Fruit fly (Drosophila melanogaster) whole organism, prepupa: ENCODE data around the gene Ugt316A1.
A peak's percentile ranks its signal among the peaks of the same experiment; 100 is the strongest.

Experiments
- Blimp-1 ChIP-seq: fragments of 200-800 bp; sonication (Bioruptor generic); optimal IDR thresholded peaks from 3 replicates; lab custom pipeline; 2017; ENCODE audit warnings: missing biosample characterization, missing genetic modification characterization, mild to moderate bottlenecking, moderate library complexity, missing genetic modification reagents
- CG11294 ChIP-seq: fragments of 200-800 bp; sonication (Bioruptor generic); IDR thresholded peaks from 2 replicates; pipeline ENCODE4 v1.3.6; 2022; ENCODE audit warnings: missing biosample characterization, missing genetic modification characterization
- CG11762 ChIP-seq: fragments of 200-800 bp; sonication (Bioruptor generic); optimal IDR thresholded peaks from 3 replicates; lab custom pipeline; 2016; ENCODE audit warnings: missing biosample characterization, missing genetic modification characterization; ENCODE audit not compliant: insufficient read depth
- CG16779 ChIP-seq: fragments of 200-800 bp; sonication (Bioruptor generic); optimal IDR thresholded peaks from 3 replicates; lab custom pipeline; 2017; ENCODE audit warnings: missing biosample characterization, mild to moderate bottlenecking, missing genetic modification characterization
- CG3032 ChIP-seq: fragments of 200-800 bp; optimal IDR thresholded peaks from 2 replicates; lab custom pipeline; 2019; ENCODE audit warnings: missing biosample characterization, mild to moderate bottlenecking, missing genetic modification characterization, moderate library complexity
- CG31627 ChIP-seq: fragments of 200-800 bp; sonication (Bioruptor generic); optimal IDR thresholded peaks from 3 replicates; lab custom pipeline; 2016; ENCODE audit warnings: missing biosample characterization, missing genetic modification characterization
- CG34406 ChIP-seq: fragments of 200-800 bp; sonication (Bioruptor generic); optimal IDR thresholded peaks from 3 replicates; lab custom pipeline; 2016; ENCODE audit warnings: missing biosample characterization, missing genetic modification characterization
- CG3919 ChIP-seq: fragments of 200-800 bp; sonication (Bioruptor generic); optimal IDR thresholded peaks from 3 replicates; lab custom pipeline; 2016; ENCODE audit warnings: missing biosample characterization, missing genetic modification characterization
- CG4318 ChIP-seq: fragments of 200-800 bp; sonication (Bioruptor generic); optimal IDR thresholded peaks from 3 replicates; lab custom pipeline; 2017; ENCODE audit warnings: missing biosample characterization, mild to moderate bottlenecking, missing genetic modification characterization
- CG6163 ChIP-seq: fragments of 200-800 bp; sonication (Bioruptor generic); IDR thresholded peaks from 3 replicates; pipeline ENCODE4 v1.3.6; 2022; ENCODE audit warnings: missing biosample characterization, missing genetic modification characterization
- CG6276 ChIP-seq: fragments of 200-800 bp; sonication (Bioruptor generic); optimal IDR thresholded peaks from 2 replicates; lab custom pipeline; 2017; ENCODE audit warnings: missing biosample characterization, mild to moderate bottlenecking, missing genetic modification characterization
- CG6792 ChIP-seq: fragments of 200-800 bp; sonication (Bioruptor generic); optimal IDR thresholded peaks from 3 replicates; lab custom pipeline; 2016; ENCODE audit warnings: missing biosample characterization, missing genetic modification characterization
- CG6808 ChIP-seq: fragments of 200-800 bp; sonication (Bioruptor generic); optimal IDR thresholded peaks from 3 replicates; lab custom pipeline; 2017; ENCODE audit warnings: missing biosample characterization, missing genetic modification characterization, mild to moderate bottlenecking, moderate library complexity, missing genetic modification reagents
- CG6854 ChIP-seq: fragments of 200-800 bp; sonication (Bioruptor generic); optimal IDR thresholded peaks from 2 replicates; lab custom pipeline; 2017; ENCODE audit warnings: missing biosample characterization, mild to moderate bottlenecking, missing genetic modification characterization
- CG8119 ChIP-seq: fragments of 200-800 bp; sonication (Bioruptor generic); IDR thresholded peaks from 3 replicates; pipeline ENCODE4 v1.3.6; 2022; ENCODE audit warnings: missing biosample characterization, missing genetic modification characterization
- CG8632 ChIP-seq: fragments of 200-800 bp; sonication (Bioruptor generic); optimal IDR thresholded peaks from 3 replicates; lab custom pipeline; 2016; ENCODE audit warnings: missing biosample characterization, missing genetic modification characterization
- CG9139 ChIP-seq: fragments of 200-800 bp; sonication (Bioruptor generic); optimal IDR thresholded peaks from 3 replicates; lab custom pipeline; 2017; ENCODE audit warnings: missing biosample characterization, mild to moderate bottlenecking, missing genetic modification characterization
- Eip75B ChIP-seq: fragments of 200-800 bp; sonication (Bioruptor generic); optimal IDR thresholded peaks from 3 replicates; lab custom pipeline; 2016; ENCODE audit warnings: missing biosample characterization, missing genetic modification characterization
- Ets21C ChIP-seq: fragments of 200-800 bp; sonication (Bioruptor generic); optimal IDR thresholded peaks from 3 replicates; lab custom pipeline; 2016; ENCODE audit warnings: missing biosample characterization, missing genetic modification characterization
- Ets96B ChIP-seq: fragments of 200-800 bp; optimal IDR thresholded peaks from 2 replicates; lab custom pipeline; 2019; ENCODE audit warnings: missing biosample characterization, mild to moderate bottlenecking, missing genetic modification characterization, moderate library complexity
- Gug ChIP-seq: fragments of 200-800 bp; sonication (Bioruptor generic); IDR thresholded peaks from 2 replicates; pipeline ENCODE4 v1.3.6; 2022; ENCODE audit warnings: missing biosample characterization, missing genetic modification characterization
- Hr38 ChIP-seq: sonication (Bioruptor generic); optimal IDR thresholded peaks from 2 replicates; lab custom pipeline; 2016; ENCODE audit warnings: missing biosample characterization, missing genetic modification characterization
- Hr39 ChIP-seq: fragments of 200-800 bp; sonication (Bioruptor generic); optimal IDR thresholded peaks from 2 replicates; lab custom pipeline; 2016; ENCODE audit warnings: missing biosample characterization, missing genetic modification characterization
- Hr4 ChIP-seq: fragments of 200-800 bp; sonication (Bioruptor generic); optimal IDR thresholded peaks from 3 replicates; lab custom pipeline; 2016; ENCODE audit warnings: missing biosample characterization, missing genetic modification characterization
- Lpt ChIP-seq: fragments of 200-800 bp; sonication (Bioruptor generic); optimal IDR thresholded peaks from 3 replicates; lab custom pipeline; 2016; ENCODE audit warnings: missing biosample characterization, missing genetic modification characterization
- Met ChIP-seq: fragments of 200-800 bp; sonication (Bioruptor generic); optimal IDR thresholded peaks from 3 replicates; lab custom pipeline; 2016; ENCODE audit warnings: missing biosample characterization, missing genetic modification characterization
- OdsH ChIP-seq: fragments of 200-800 bp; sonication (Bioruptor generic); optimal IDR thresholded peaks from 3 replicates; lab custom pipeline; 2016; ENCODE audit warnings: missing biosample characterization, missing genetic modification characterization
- Smox ChIP-seq: fragments of 200-800 bp; sonication (Bioruptor generic); optimal IDR thresholded peaks from 3 replicates; lab custom pipeline; 2016; ENCODE audit warnings: missing biosample characterization, missing genetic modification characterization
- Sox102F ChIP-seq: fragments of 200-800 bp; sonication (Bioruptor generic); optimal IDR thresholded peaks from 2 replicates; lab custom pipeline; 2016; ENCODE audit warnings: missing biosample characterization, mild to moderate bottlenecking, missing genetic modification characterization
- Sox14 ChIP-seq: fragments of 200-800 bp; sonication (Bioruptor generic); optimal IDR thresholded peaks from 3 replicates; lab custom pipeline; 2016; ENCODE audit warnings: missing biosample characterization, missing genetic modification characterization
- Sox15 ChIP-seq: fragments of 200-800 bp; sonication (Bioruptor generic); optimal IDR thresholded peaks from 3 replicates; lab custom pipeline; 2016; ENCODE audit warnings: missing biosample characterization, missing genetic modification characterization
- cyc ChIP-seq: fragments of 200-800 bp; sonication (Bioruptor generic); optimal IDR thresholded peaks from 3 replicates; lab custom pipeline; 2016; ENCODE audit warnings: missing biosample characterization, missing genetic modification characterization
- dsx ChIP-seq: fragments of 200-800 bp; optimal IDR thresholded peaks from 3 replicates; lab custom pipeline; 2019; ENCODE audit warnings: missing biosample characterization, mild to moderate bottlenecking, missing genetic modification characterization, moderate library complexity; ENCODE audit not compliant: poor library complexity, severe bottlenecking
- eg ChIP-seq: fragments of 200-800 bp; sonication (Bioruptor generic); IDR thresholded peaks from 3 replicates; pipeline ENCODE4 v1.3.6; 2022; ENCODE audit warnings: missing biosample characterization, missing genetic modification characterization
- fd59A ChIP-seq: fragments of 200-800 bp; sonication (Bioruptor generic); optimal IDR thresholded peaks from 2 replicates; lab custom pipeline; 2017; ENCODE audit warnings: missing biosample characterization, mild to moderate bottlenecking, missing genetic modification characterization, missing genetic modification reagents
- fd85E ChIP-seq: fragments of 200-800 bp; sonication (Bioruptor generic); optimal IDR thresholded peaks from 3 replicates; lab custom pipeline; 2016; ENCODE audit warnings: missing biosample characterization, missing genetic modification characterization
- lz ChIP-seq: fragments of 200-800 bp; sonication (Bioruptor generic); optimal IDR thresholded peaks from 3 replicates; lab custom pipeline; 2016; ENCODE audit warnings: missing biosample characterization, missing genetic modification characterization
- net ChIP-seq: fragments of 200-800 bp; sonication (Bioruptor generic); optimal IDR thresholded peaks from 3 replicates; lab custom pipeline; 2016; ENCODE audit warnings: missing biosample characterization, missing genetic modification characterization
- pdm3 ChIP-seq: fragments of 200-800 bp; sonication (Bioruptor generic); optimal IDR thresholded peaks from 3 replicates; lab custom pipeline; 2016; ENCODE audit warnings: missing biosample characterization, missing genetic modification characterization
- salr ChIP-seq, 2 experiments: fragments of 200-800 bp; sonication (Bioruptor generic); optimal IDR thresholded peaks; 3 replicates each; lab custom pipeline; 2016 to 2018; ENCODE audit warnings: missing biosample characterization in 2 of 2, missing genetic modification characterization in 2 of 2, mild to moderate bottlenecking in 1 of 2
- spab ChIP-seq: fragments of 200-800 bp; sonication (Bioruptor generic); optimal IDR thresholded peaks from 2 replicates; lab custom pipeline; 2017; ENCODE audit warnings: missing biosample characterization, mild to moderate bottlenecking, missing genetic modification characterization, missing genetic modification reagents
- svp ChIP-seq: fragments of 200-800 bp; sonication (Bioruptor generic); peaks from one replicate; lab custom pipeline; 2016; ENCODE audit warnings: missing biosample characterization, missing genetic modification characterization
- topi ChIP-seq: fragments of 200-800 bp; sonication (Bioruptor generic); optimal IDR thresholded peaks from 3 replicates; lab custom pipeline; 2016; ENCODE audit warnings: missing biosample characterization, missing genetic modification characterization
- vri ChIP-seq: fragments of 200-800 bp; sonication (Bioruptor generic); optimal IDR thresholded peaks from 3 replicates; lab custom pipeline; 2016; ENCODE audit warnings: missing biosample characterization, mild to moderate bottlenecking, missing genetic modification characterization

Gene Ugt316A1

dm6 chr3L:19042501-19042900, 20.1 kb downstream of the Ugt316A1 start (continued):
- TF ChIP-seq CG4318 (GFP tag; lab: Kevin White, UChicago) (peak; percentile 94), OdsH (GFP tag; lab: Kevin White, UChicago) (peak; percentile 93), CG6854 (GFP tag; lab: Kevin White, UChicago) (peak; percentile 78), CG6276 (GFP tag; lab: Kevin White, UChicago) (peak; percentile 94), CG11762 (GFP tag; lab: Kevin White, UChicago) (peak; percentile 89), Hr4 (GFP tag; lab: Kevin White, UChicago) (peak; percentile 92), CG9139 (GFP tag; lab: Kevin White, UChicago) (peak; percentile 93), fd59A (peak; percentile 91), CG8632 (GFP tag; lab: Kevin White, UChicago) (peak; percentile 95), CG3032 (tag; lab: Kevin White, UChicago) (peak; percentile 98), fd85E (GFP tag; lab: Kevin White, UChicago) (peak; percentile 67), vri (GFP tag; lab: Kevin White, UChicago) (peak; percentile 72), pdm3 (GFP tag; lab: Kevin White, UChicago) (peak; percentile 89), spab (GFP tag; lab: Kevin White, UChicago) (peak; percentile 95), CG6808 (peak; percentile 95), CG34406 (GFP tag; lab: Kevin White, UChicago) (peak; percentile 96), CG3919 (GFP tag; lab: Kevin White, UChicago) (peak; percentile 95), Ets96B (tag; lab: Kevin White, UChicago) (peak; percentile 97), Gug (GFP tag; lab: Robert Waterston, UW) (peak; percentile 88), svp (GFP tag; lab: Kevin White, UChicago) (peak; percentile 94), topi (peak; percentile 90), dsx (peak; percentile 95), Blimp-1 (GFP tag; lab: Kevin White, UChicago) (peak; percentile 85), Met (GFP tag; lab: Kevin White, UChicago) (peak; percentile 91), Sox102F (GFP tag; lab: Kevin White, UChicago) (peak; percentile 88), cyc (GFP tag; lab: Kevin White, UChicago) (peak; percentile 86), Hr38 (GFP tag; lab: Kevin White, UChicago) (no peak), Ets21C (peak; percentile 78), CG31627 (GFP tag; lab: Kevin White, UChicago) (peak; percentile 83), net (GFP tag; lab: Kevin White, UChicago) (peak; percentile 89), lz (peak; percentile 92)

DNA sequence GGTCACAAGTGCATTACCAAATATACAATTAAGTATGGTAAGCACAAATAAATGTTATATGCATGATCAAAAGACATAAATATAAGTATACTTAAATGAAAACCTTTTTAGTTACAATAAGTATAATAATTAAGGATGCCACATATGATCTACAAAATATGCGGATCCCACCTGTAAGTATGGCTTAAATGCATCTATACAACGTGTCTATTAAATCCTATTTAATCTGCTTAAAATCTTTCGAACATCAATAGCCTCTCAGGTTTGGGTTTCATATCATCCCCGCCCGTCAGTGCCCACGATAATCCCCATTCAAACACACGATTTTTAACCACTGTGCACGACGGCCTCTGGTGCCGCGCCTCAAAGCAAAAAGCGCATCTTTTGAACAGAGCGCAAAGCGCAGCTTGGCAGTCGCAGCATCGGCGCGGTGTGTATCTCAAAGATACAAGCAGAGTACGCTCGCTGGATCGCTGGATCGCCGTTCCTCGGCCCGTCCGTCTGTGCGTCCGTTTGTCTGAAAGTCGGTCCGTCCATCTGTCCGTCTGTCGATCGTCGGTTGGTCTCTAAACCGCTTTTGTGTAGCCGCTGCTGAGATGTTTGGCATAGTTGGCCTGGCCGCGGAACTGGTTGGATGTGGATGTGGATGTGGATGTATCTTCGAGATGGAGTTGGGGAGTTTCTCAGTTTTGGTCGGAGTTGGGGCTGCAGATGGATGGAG, 20.8 kb downstream of the Ugt316A1 start:
- peak; percentile 78 for TF ChIP-seq Hr39 (GFP tag; lab: Kevin White, UChicago)
- peak; percentile 95 for TF ChIP-seq svp (GFP tag; lab: Kevin White, UChicago)
- peak; percentile 86 for TF ChIP-seq CG11762 (GFP tag; lab: Kevin White, UChicago)
- TF ChIP-seq Sox15 (GFP tag; lab: Kevin White, UChicago) = peak; percentile 91
- TF ChIP-seq fd85E (GFP tag; lab: Kevin White, UChicago) = peak; percentile 64
- peak; percentile 63 to 90 for TF ChIP-seq salr (GFP tag; optimal IDR thresholded peaks at IDR 0.05; lab: Kevin White, UChicago)
- TF ChIP-seq Sox14 (GFP tag; lab: Kevin White, UChicago) = peak; percentile 90
- TF ChIP-seq CG9139 (GFP tag; lab: Kevin White, UChicago) = peak; percentile 71
- peak; percentile 90 for TF ChIP-seq CG3919 (GFP tag; lab: Kevin White, UChicago)
- peak; percentile 88 for TF ChIP-seq CG3032 (tag; lab: Kevin White, UChicago)
- peak; percentile 59 for TF ChIP-seq Blimp-1 (GFP tag; lab: Kevin White, UChicago)
- TF ChIP-seq CG31627 (GFP tag; lab: Kevin White, UChicago) = peak; percentile 81
- peak; percentile 76 for TF ChIP-seq Ets21C
- peak; percentile 9 for TF ChIP-seq CG6854 (GFP tag; lab: Kevin White, UChicago)
- TF ChIP-seq Ets96B (tag; lab: Kevin White, UChicago) = peak; percentile 89
- peak; percentile 76; the same call in 2 of the 3 replicates for TF ChIP-seq CG8119 (GFP tag; lab: Robert Waterston, UW)
- TF ChIP-seq eg (GFP tag; lab: Robert Waterston, UW) = peak; percentile 57; the same call in 2 of the 3 replicates
- peak; percentile 87 for TF ChIP-seq lz
- TF ChIP-seq CG6808 = peak; percentile 91
- peak; percentile 89 for TF ChIP-seq Eip75B (GFP tag; lab: Kevin White, UChicago)
- TF ChIP-seq CG6792 (GFP tag; lab: Kevin White, UChicago) = peak; percentile 90
- no peak for TF ChIP-seq CG6163 (GFP tag; lab: Robert Waterston, UW)
- TF ChIP-seq Lpt (GFP tag; lab: Kevin White, UChicago) = peak; percentile 58
- peak; percentile 78 for TF ChIP-seq cyc (GFP tag; lab: Kevin White, UChicago)
- TF ChIP-seq topi = peak; percentile 91
- peak; percentile 83 for TF ChIP-seq CG6276 (GFP tag; lab: Kevin White, UChicago)
- TF ChIP-seq Smox (GFP tag; lab: Kevin White, UChicago) = peak; percentile 88
- peak; percentile 90 for TF ChIP-seq OdsH (GFP tag; lab: Kevin White, UChicago)
- TF ChIP-seq CG16779 = peak; percentile 72
- TF ChIP-seq CG34406 (GFP tag; lab: Kevin White, UChicago) = peak; percentile 90
- peak; percentile 90 for TF ChIP-seq spab (GFP tag; lab: Kevin White, UChicago)
- TF ChIP-seq fd59A = peak; percentile 90
- peak; percentile 67 for TF ChIP-seq vri (GFP tag; lab: Kevin White, UChicago)
- no peak for TF ChIP-seq CG11294 (GFP tag; lab: Robert Waterston, UW)
